Fruit fly (Drosophila melanogaster) whole organism, pupa: Measurements from ENCODE around the gene GluClalpha.

ENCODE experiments used
- CG14655 ChIP-seq: fragments of 200-800 bp; sonication (Bioruptor generic); optimal IDR thresholded peaks from 3 replicates; lab custom pipeline; 2017; ENCODE audit warnings: mild to moderate bottlenecking, missing biosample characterization, missing genetic modification reagents, missing genetic modification characterization
- CG15710 ChIP-seq: fragments of 200-800 bp; sonication (Bioruptor generic); optimal IDR thresholded peaks from 2 replicates; lab custom pipeline; 2018; ENCODE audit warnings: missing biosample characterization, mild to moderate bottlenecking, missing genetic modification characterization, moderate library complexity
- CG17806 ChIP-seq: fragments of 200-800 bp; sonication (Bioruptor generic); optimal IDR thresholded peaks from 2 replicates; lab custom pipeline; 2018; ENCODE audit warnings: missing biosample characterization, mild to moderate bottlenecking, missing genetic modification characterization, moderate library complexity
- CG4496 ChIP-seq: fragments of 200-800 bp; sonication (Bioruptor generic); IDR thresholded peaks from 3 replicates; pipeline ENCODE4 v1.3.6; 2022; ENCODE audit warnings: missing biosample characterization, missing genetic modification characterization
- CG8301 ChIP-seq: fragments of 200-800 bp; sonication (Bioruptor generic); optimal IDR thresholded peaks from 2 replicates; lab custom pipeline; 2018; ENCODE audit warnings: missing biosample characterization, mild to moderate bottlenecking, missing genetic modification characterization

- no peak for TF ChIP-seq CG14655 (GFP tag; lab: Kevin White, UChicago)
- no peak for TF ChIP-seq CG8301
- TF ChIP-seq CG4496 (GFP tag; lab: Robert Waterston, UW) = no peak
- no peak for TF ChIP-seq CG17806
- TF ChIP-seq CG15710 (tag; lab: Kevin White, UChicago) = no peak
Measured at dm6 chr3R:19730415-19730814, at the start of gene GluClalpha.
